Worm (Caenorhabditis elegans): ENCODE data around the gene ceh-41.

The ceh-41 gene

DNA sequence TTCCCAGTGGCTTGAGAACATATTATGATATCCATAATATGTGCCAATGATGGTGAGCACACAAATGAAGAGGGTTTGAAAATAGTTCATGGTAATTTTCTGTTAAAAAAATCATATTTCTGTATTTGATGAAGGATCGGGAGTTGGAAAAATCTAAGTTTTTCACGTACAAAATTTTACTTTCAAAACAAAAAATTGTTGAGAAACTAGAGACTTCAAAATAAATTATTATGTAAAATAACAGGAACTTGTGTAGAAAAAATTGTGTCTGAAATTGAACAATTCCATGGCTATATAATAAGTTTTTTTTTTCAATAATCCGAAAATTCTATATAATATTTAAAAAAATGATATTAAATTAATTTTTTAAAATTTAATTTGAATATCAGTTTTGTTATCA, 27.2 kb downstream of the ceh-41 start, which contains the start of gene C14E2.4:
C14E2.4 (minus strand) TSS at position 101 of the 400 bp plus-strand sequence.
- TF ChIP-seq aly-2 (tag; optimal IDR thresholded peaks at IDR 0.05) (no peak), ztf-1 (GFP tag; conservative IDR thresholded peaks at IDR 0.05) (no peak), R02D3.7 (tag; optimal IDR thresholded peaks at IDR 0.05) (no peak), fos-1 (tag; optimal IDR thresholded peaks at IDR 0.05) (no peak), elt-1 (tag; optimal IDR thresholded peaks at IDR 0.05) (no peak), F13H6.1 (tag; optimal IDR thresholded peaks at IDR 0.05) (no peak), skn-1 (tag; optimal IDR thresholded peaks at IDR 0.05) (no peak), zag-1 (tag; optimal IDR thresholded peaks at IDR 0.05) (no peak), sma-3 (GFP tag; optimal IDR thresholded peaks at IDR 0.05) (no peak), lin-39 (tag; optimal IDR thresholded peaks at IDR 0.05) (no peak), ceh-16 (tag; optimal IDR thresholded peaks at IDR 0.05) (no peak), lsy-2 (tag; optimal IDR thresholded peaks at IDR 0.05) (no peak), nhr-12 (tag; optimal IDR thresholded peaks at IDR 0.05) (no peak), unc-62 (GFP tag; optimal IDR thresholded peaks at IDR 0.05) (no peak), dmd-4 (tag; optimal IDR thresholded peaks at IDR 0.05) (no peak), snpc-4 (tag; optimal IDR thresholded peaks at IDR 0.05) (no peak), nhr-25 (tag; optimal IDR thresholded peaks at IDR 0.05) (no peak), mdl-1 (tag; optimal IDR thresholded peaks at IDR 0.05) (no peak), gmeb-1 (tag; optimal IDR thresholded peaks at IDR 0.05) (no peak), nhr-10 (tag; optimal IDR thresholded peaks at IDR 0.05) (no peak)

DNA sequence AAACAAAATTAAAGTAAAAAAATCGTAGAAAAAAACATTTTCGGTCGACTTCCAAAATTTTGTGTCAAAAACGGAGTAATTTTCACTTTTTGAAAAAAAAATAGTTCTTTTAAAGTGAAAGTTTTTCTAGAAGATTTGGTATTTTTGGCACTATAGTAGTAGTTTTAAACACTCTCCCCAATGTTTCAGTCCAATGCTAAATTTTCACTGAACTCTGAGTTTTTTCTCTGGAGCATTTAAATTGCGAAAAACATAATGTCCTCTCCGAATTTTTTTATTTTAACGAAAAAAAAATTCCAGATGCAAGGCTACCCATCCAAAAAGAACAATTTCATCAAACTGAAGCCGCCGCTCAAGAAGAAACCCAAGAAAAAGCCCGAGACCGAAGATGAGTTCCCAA, 32.4 kb downstream of the ceh-41 start, which contains the start of gene C14E2.7:
C14E2.7 (plus strand) TSS at position 301 of the 400 bp plus-strand sequence.
- TF ChIP-seq lin-39 (tag; optimal IDR thresholded peaks at IDR 0.05) (no peak), unc-39 (tag; optimal IDR thresholded peaks at IDR 0.05) (no peak), nhr-12 (tag; optimal IDR thresholded peaks at IDR 0.05) (no peak), mdl-1 (tag; optimal IDR thresholded peaks at IDR 0.05) (no peak), aly-2 (tag; optimal IDR thresholded peaks at IDR 0.05) (no peak), F13H6.1 (tag; optimal IDR thresholded peaks at IDR 0.05) (no peak), Y55F3AM.14 (GFP tag; optimal IDR thresholded peaks at IDR 0.05) (no peak), nhr-77 (tag; optimal IDR thresholded peaks at IDR 0.05) (no peak), dmd-4 (tag; optimal IDR thresholded peaks at IDR 0.05) (no peak), lin-11 (tag; optimal IDR thresholded peaks at IDR 0.05) (no peak)

DNA sequence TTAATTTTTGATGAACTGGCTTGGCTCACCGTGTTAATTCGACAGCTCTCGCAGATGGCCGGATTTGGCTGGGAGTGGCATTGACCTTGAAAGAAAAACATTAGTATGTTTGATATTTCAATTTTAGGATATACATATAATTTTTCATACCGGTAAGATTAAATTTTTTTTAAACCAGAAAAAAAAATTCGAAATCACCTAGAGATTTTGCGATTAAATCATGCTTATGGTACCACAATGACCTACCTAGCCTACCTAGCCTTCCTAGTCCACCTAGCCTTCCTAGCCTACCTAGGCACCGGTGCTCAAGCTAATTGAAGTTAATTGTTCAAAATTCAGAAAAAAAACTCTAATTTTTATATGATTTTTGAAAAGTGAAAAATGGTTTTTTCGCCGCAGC, 37.0 kb downstream of the ceh-41 start, which contains the start of gene C14E2.3:
C14E2.3 (minus strand) TSS at position 101 of the 400 bp plus-strand sequence.
- no peak for TF ChIP-seq lsy-2 (tag; optimal IDR thresholded peaks at IDR 0.05)
- no peak for TF ChIP-seq elt-3 (tag; optimal IDR thresholded peaks at IDR 0.05)
- TF ChIP-seq Y55F3AM.14 (GFP tag; optimal IDR thresholded peaks at IDR 0.05) = no peak
- TF ChIP-seq zag-1 (tag; optimal IDR thresholded peaks at IDR 0.05) = no peak
- no peak for TF ChIP-seq lin-13 (GFP tag; optimal IDR thresholded peaks at IDR 0.05)
- TF ChIP-seq nhr-237 (tag; optimal IDR thresholded peaks at IDR 0.05) = no peak
- TF ChIP-seq nhr-10 (tag; optimal IDR thresholded peaks at IDR 0.05) = no peak
- TF ChIP-seq ztf-4 (tag; optimal IDR thresholded peaks at IDR 0.05) = no peak
- TF ChIP-seq unc-39 (tag; optimal IDR thresholded peaks at IDR 0.05) = no peak
- no peak for TF ChIP-seq ztf-1 (GFP tag; conservative IDR thresholded peaks at IDR 0.05)
- TF ChIP-seq ceh-16 (tag; optimal IDR thresholded peaks at IDR 0.05) = no peak
- no peak for TF ChIP-seq alr-1 (tag; optimal IDR thresholded peaks at IDR 0.05)

DNA sequence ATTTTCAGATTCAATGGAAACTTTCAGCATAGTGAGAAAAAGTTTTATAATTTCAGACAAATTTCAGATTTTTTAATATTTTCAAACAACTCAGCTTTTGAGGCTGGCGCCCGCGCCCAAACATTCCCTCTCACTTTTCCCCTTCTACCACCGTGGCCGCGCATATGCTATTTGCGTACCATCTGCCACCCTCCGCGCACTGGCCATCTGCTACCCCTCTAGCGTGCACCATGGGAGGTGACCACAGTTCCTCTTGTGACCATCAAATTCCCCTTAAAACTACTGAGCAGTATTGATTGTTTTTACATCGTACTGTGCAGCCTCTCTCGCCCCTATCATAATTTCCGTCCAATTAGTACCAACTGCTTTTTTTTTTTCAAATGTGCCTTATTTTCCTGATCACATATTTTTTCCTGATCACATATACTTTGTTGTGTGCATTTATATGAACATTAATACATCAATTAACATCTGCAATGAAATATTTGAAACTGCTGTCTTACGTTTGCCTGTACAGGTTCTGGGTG, 47.4 kb downstream of the ceh-41 start, which contains the start of gene C14E2.11:
C14E2.11 (plus strand) TSS at position 477 of the 527 bp plus-strand sequence.
- TF ChIP-seq unc-62 (GFP tag; optimal IDR thresholded peaks at IDR 0.05) = no peak
- no peak for TF ChIP-seq nhr-23 (tag; optimal IDR thresholded peaks at IDR 0.05)
- no peak for TF ChIP-seq C34F6.9 (tag; optimal IDR thresholded peaks at IDR 0.05)

DNA sequence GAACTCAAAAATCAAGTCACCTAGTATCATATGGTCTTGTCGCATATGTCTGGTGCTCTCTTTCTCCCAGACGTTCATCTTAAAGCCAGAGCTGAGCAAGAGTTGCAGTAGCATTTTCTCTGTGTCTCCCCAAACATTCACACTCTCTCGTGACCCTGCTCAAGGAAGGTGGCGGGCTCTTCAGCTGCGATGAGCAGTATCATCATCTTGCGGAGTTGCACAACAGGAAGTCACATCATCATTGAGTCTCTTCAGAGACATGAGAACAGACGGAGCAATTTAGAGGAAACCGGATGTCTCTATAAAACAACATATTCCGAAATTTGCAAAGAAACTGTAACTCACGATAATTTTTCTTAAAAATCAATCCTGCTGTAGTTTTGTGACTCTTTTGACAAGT, 49.9 kb downstream of the ceh-41 start:
- no peak for TF ChIP-seq mbf-1 (tag; optimal IDR thresholded peaks at IDR 0.05)
- TF ChIP-seq lsy-2 (tag; optimal IDR thresholded peaks at IDR 0.05) = no peak
- TF ChIP-seq F13H6.1 (tag; optimal IDR thresholded peaks at IDR 0.05) = no peak
- no peak for TF ChIP-seq egl-27 (tag; optimal IDR thresholded peaks at IDR 0.05)
- TF ChIP-seq Y55F3AM.14 (GFP tag; optimal IDR thresholded peaks at IDR 0.05) = no peak
- TF ChIP-seq lin-13 (GFP tag; optimal IDR thresholded peaks at IDR 0.05) = no peak
- TF ChIP-seq nhr-77 (tag; optimal IDR thresholded peaks at IDR 0.05) = no peak
- no peak for TF ChIP-seq peb-1 (tag; optimal IDR thresholded peaks at IDR 0.05)
- no peak for TF ChIP-seq unc-39 (tag; optimal IDR thresholded peaks at IDR 0.05)
- no peak for TF ChIP-seq nhr-10 (tag; optimal IDR thresholded peaks at IDR 0.05)

Measured in whole organism, L2 larva.